Fruit fly (Drosophila melanogaster) whole organism, embryonic: ENCODE data around the gene CG15814.
A peak's percentile ranks its signal among the peaks of the same experiment; 100 is the strongest.

Source experiments
- Aef1 ChIP-seq: fragments of 200-800 bp; sonication (Bioruptor generic); IDR thresholded peaks from 3 replicates; pipeline ENCODE4 v1.3.6; 2022; ENCODE audit warnings: missing biosample characterization, missing genetic modification characterization
- Asciz ChIP-seq: fragments of 200-800 bp; sonication (Bioruptor generic); optimal IDR thresholded peaks from 2 replicates; lab custom pipeline; 2017; ENCODE audit warnings: missing biosample characterization, mild to moderate bottlenecking, missing genetic modification characterization, missing genetic modification reagents
- CG10267 ChIP-seq: fragments of 200-800 bp; sonication (Bioruptor generic); optimal IDR thresholded peaks from 2 replicates; lab custom pipeline; 2018; ENCODE audit warnings: missing biosample characterization, mild to moderate bottlenecking, missing genetic modification characterization, moderate library complexity
- CG13296 ChIP-seq: fragments of 200-800 bp; sonication (Bioruptor generic); optimal IDR thresholded peaks from 3 replicates; lab custom pipeline; 2018; ENCODE audit warnings: missing biosample characterization, mild to moderate bottlenecking, missing genetic modification characterization
- CG15011 ChIP-seq: fragments of 200-800 bp; sonication (Bioruptor generic); optimal IDR thresholded peaks from 3 replicates; lab custom pipeline; 2018; ENCODE audit warnings: missing biosample characterization, mild to moderate bottlenecking, missing genetic modification characterization
- CG15696 ChIP-seq: fragments of 200-800 bp; sonication (Bioruptor generic); optimal IDR thresholded peaks from 2 replicates; lab custom pipeline; 2019; ENCODE audit warnings: missing biosample characterization, mild to moderate bottlenecking, missing genetic modification characterization, moderate library complexity
- CG16815 ChIP-seq: fragments of 200-800 bp; sonication (Bioruptor generic); optimal IDR thresholded peaks from 3 replicates; lab custom pipeline; 2017; ENCODE audit warnings: missing biosample characterization, mild to moderate bottlenecking, missing genetic modification characterization
- CG17359 ChIP-seq: fragments of 200-800 bp; sonication (Bioruptor generic); optimal IDR thresholded peaks from 3 replicates; lab custom pipeline; 2018; ENCODE audit warnings: missing biosample characterization, mild to moderate bottlenecking, missing genetic modification characterization, moderate library complexity
- CG18764 ChIP-seq: fragments of 200-800 bp; sonication (Bioruptor generic); optimal IDR thresholded peaks from 3 replicates; lab custom pipeline; 2016; ENCODE audit warnings: missing biosample characterization, missing genetic modification characterization
- CG2120 ChIP-seq: fragments of 200-800 bp; sonication (Bioruptor generic); optimal IDR thresholded peaks from 3 replicates; lab custom pipeline; 2016; ENCODE audit warnings: missing biosample characterization, missing genetic modification characterization
- CG2199 ChIP-seq: fragments of 200-800 bp; sonication (Bioruptor generic); IDR thresholded peaks from 3 replicates; pipeline ENCODE4 v1.3.6; 2022; ENCODE audit warnings: missing biosample characterization, missing genetic modification characterization
- CG2678 ChIP-seq: fragments of 200-800 bp; sonication (Bioruptor generic); optimal IDR thresholded peaks from 3 replicates; lab custom pipeline; 2019; ENCODE audit warnings: missing biosample characterization, mild to moderate bottlenecking, missing genetic modification characterization, moderate library complexity
- CG2712 ChIP-seq: fragments of 200-800 bp; optimal IDR thresholded peaks from 3 replicates; lab custom pipeline; 2019; ENCODE audit warnings: missing biosample characterization, mild to moderate bottlenecking, missing genetic modification characterization, moderate library complexity
- CG30403 ChIP-seq: fragments of 200-800 bp; sonication (Bioruptor generic); optimal IDR thresholded peaks from 3 replicates; lab custom pipeline; 2016; ENCODE audit warnings: missing biosample characterization, missing genetic modification characterization
- CG31224 ChIP-seq: fragments of 200-800 bp; sonication (Bioruptor generic); IDR thresholded peaks from 2 replicates; pipeline ENCODE4 v1.3.6; 2022; ENCODE audit warnings: missing biosample characterization, missing genetic modification characterization
- CG43689 ChIP-seq: fragments of 200-800 bp; sonication (Bioruptor generic); IDR thresholded peaks from 2 replicates; pipeline ENCODE4 v1.3.6; 2022; ENCODE audit warnings: missing biosample characterization, missing genetic modification characterization
- CG6689 ChIP-seq: fragments of 200-800 bp; sonication (Bioruptor generic); IDR thresholded peaks from 2 replicates; pipeline ENCODE4 v1.3.6; 2022; ENCODE audit warnings: missing biosample characterization, missing genetic modification characterization
- CG6813 ChIP-seq: fragments of 200-800 bp; sonication (Bioruptor generic); optimal IDR thresholded peaks from 2 replicates; lab custom pipeline; 2017; ENCODE audit warnings: missing biosample characterization, missing genetic modification characterization, mild to moderate bottlenecking, moderate library complexity, missing genetic modification reagents
- CG7271 ChIP-seq: fragments of 200-800 bp; sonication (Bioruptor generic); optimal IDR thresholded peaks from 2 replicates; lab custom pipeline; 2018; ENCODE audit warnings: missing biosample characterization, mild to moderate bottlenecking, missing genetic modification characterization, moderate library complexity
- D19A ChIP-seq: fragments of 200-800 bp; optimal IDR thresholded peaks from 3 replicates; lab custom pipeline; 2019; ENCODE audit warnings: missing biosample characterization, mild to moderate bottlenecking, missing genetic modification characterization, moderate library complexity
- Dbx ChIP-seq: fragments of 200-800 bp; sonication (Bioruptor generic); IDR thresholded peaks from 3 replicates; pipeline ENCODE4 v1.3.6; 2022; ENCODE audit warnings: missing biosample characterization, missing genetic modification characterization
- Ets65A ChIP-seq: fragments of 200-800 bp; sonication (Bioruptor generic); peaks from one replicate; lab custom pipeline; 2016; ENCODE audit warnings: missing biosample characterization, missing genetic modification characterization
- Kr ChIP-seq: fragments of 200-800 bp; sonication (Bioruptor generic); optimal IDR thresholded peaks from 2 replicates; lab custom pipeline; 2017; ENCODE audit warnings: missing biosample characterization, mild to moderate bottlenecking, missing genetic modification characterization
- Lim3 ChIP-seq: fragments of 200-800 bp; sonication (Bioruptor generic); IDR thresholded peaks from 2 replicates; pipeline ENCODE4 v1.3.6; 2022; ENCODE audit warnings: missing biosample characterization, missing genetic modification characterization
- Myb ChIP-seq: fragments of 200-800 bp; sonication (Bioruptor generic); optimal IDR thresholded peaks from 2 replicates; lab custom pipeline; 2016; ENCODE audit warnings: missing biosample characterization, missing genetic modification characterization
- Six4 ChIP-seq: fragments of 200-800 bp; sonication (Bioruptor generic); optimal IDR thresholded peaks from 2 replicates; lab custom pipeline; 2016; ENCODE audit warnings: missing biosample characterization, missing genetic modification characterization
- Usf ChIP-seq: fragments of 200-800 bp; sonication (Bioruptor generic); optimal IDR thresholded peaks from 2 replicates; lab custom pipeline; 2017; ENCODE audit warnings: missing genotype, missing biosample characterization, missing genetic modification characterization
- ab ChIP-seq: fragments of 200-800 bp; sonication (Bioruptor generic); optimal IDR thresholded peaks from 2 replicates; lab custom pipeline; 2016; ENCODE audit warnings: missing biosample characterization, missing genetic modification characterization
- chif ChIP-seq, 2 experiments: fragments of 200-800 bp; sonication (Bioruptor generic); optimal IDR thresholded peaks; 3 replicates each; lab custom pipeline; 2016; ENCODE audit warnings: missing biosample characterization in 2 of 2, missing genetic modification characterization in 2 of 2
- chinmo ChIP-seq: fragments of 200-800 bp; sonication (Bioruptor generic); IDR thresholded peaks from 4 replicates; pipeline ENCODE4 v1.3.6; 2022; ENCODE audit warnings: missing biosample characterization, missing genetic modification characterization; ENCODE audit not compliant: partially characterized antibody
- grn ChIP-seq: fragments of 200-800 bp; sonication (Bioruptor generic); optimal IDR thresholded peaks from 3 replicates; lab custom pipeline; 2017; ENCODE audit warnings: missing biosample characterization, missing genetic modification characterization
- ind ChIP-seq: fragments of 200-800 bp; sonication (Bioruptor generic); optimal IDR thresholded peaks from 3 replicates; lab custom pipeline; 2016; ENCODE audit warnings: missing biosample characterization, missing genetic modification characterization
- insv ChIP-seq, 2 experiments: fragments of 200-800 bp; sonication (Bioruptor generic); optimal IDR thresholded peaks; 3 replicates each; lab custom pipeline; 2016 to 2018; ENCODE audit warnings: missing biosample characterization in 2 of 2, missing genetic modification characterization in 2 of 2
- jing ChIP-seq: fragments of 200-800 bp; sonication (Bioruptor generic); optimal IDR thresholded peaks from 2 replicates; lab custom pipeline; 2018; ENCODE audit warnings: missing biosample characterization, mild to moderate bottlenecking, missing genetic modification characterization
- jumu ChIP-seq: fragments of 200-800 bp; sonication (Bioruptor generic); optimal IDR thresholded peaks from 3 replicates; lab custom pipeline; 2016; ENCODE audit warnings: missing biosample characterization, missing genetic modification characterization
- kah ChIP-seq: fragments of 200-800 bp; sonication (Bioruptor generic); optimal IDR thresholded peaks from 2 replicates; lab custom pipeline; 2018; ENCODE audit warnings: missing biosample characterization, mild to moderate bottlenecking, missing genetic modification characterization
- kni ChIP-seq: fragments of 200-800 bp; sonication (Bioruptor generic); optimal IDR thresholded peaks from 3 replicates; lab custom pipeline; 2017; ENCODE audit warnings: mild to moderate bottlenecking, missing biosample characterization, missing genetic modification reagents, missing genetic modification characterization
- lov ChIP-seq, 2 experiments: fragments of 200-800 bp in 1 of 2; fragments of >200 bp in 1 of 2; sonication (Bioruptor generic) in 1 of 2; IDR thresholded peaks in 1 of 2; optimal IDR thresholded peaks in 1 of 2; 2 replicates in 1 of 2; 3 replicates in 1 of 2; pipeline versions ENCODE4 v1.3.6 to Lab custom; 2017 to 2022; ENCODE audit warnings: missing biosample characterization in 1 of 2, missing genetic modification characterization in 1 of 2
- nmo ChIP-seq: fragments of 200-800 bp; sonication (Bioruptor generic); optimal IDR thresholded peaks from 2 replicates; lab custom pipeline; 2018; ENCODE audit warnings: missing biosample characterization, mild to moderate bottlenecking, missing genetic modification characterization, moderate library complexity
- otp ChIP-seq: fragments of 200-800 bp; sonication (Bioruptor generic); IDR thresholded peaks from 3 replicates; pipeline ENCODE4, ENCODE4 v1.3.6; 2022; ENCODE audit warnings: missing biosample characterization, missing genetic modification characterization
- p53 ChIP-seq: fragments of 200-800 bp; sonication (Bioruptor generic); optimal IDR thresholded peaks from 2 replicates; lab custom pipeline; 2016; ENCODE audit warnings: missing biosample characterization, missing genetic modification characterization
- pita ChIP-seq: fragments of 200-800 bp; sonication (Bioruptor generic); optimal IDR thresholded peaks from 2 replicates; lab custom pipeline; 2017; ENCODE audit warnings: missing biosample characterization, mild to moderate bottlenecking, missing genetic modification characterization
- prd ChIP-seq, 3 experiments: fragments of >200 bp in 2 of 3; fragments of 200-800 bp in 1 of 3; sonication (Bioruptor generic) in 1 of 3; optimal IDR thresholded peaks in 2 of 3; IDR thresholded peaks in 1 of 3; 2 replicates in 2 of 3; 3 replicates in 1 of 3; pipeline versions ENCODE4 v1.3.6 to Lab custom; 2017 to 2022; ENCODE audit warnings: missing biosample characterization in 1 of 3, missing genetic modification characterization in 1 of 3
- sens ChIP-seq: fragments of 200-800 bp; sonication (Bioruptor generic); peaks from one replicate; lab custom pipeline; 2016; ENCODE audit warnings: missing biosample characterization, missing genetic modification characterization
- slp2 ChIP-seq: fragments of 200-800 bp; sonication (Bioruptor generic); optimal IDR thresholded peaks from 2 replicates; lab custom pipeline; 2016; ENCODE audit warnings: missing biosample characterization, missing genetic modification characterization
- sna ChIP-seq: fragments of 200-800 bp; sonication (Bioruptor generic); IDR thresholded peaks from 2 replicates; pipeline ENCODE4 v1.3.6; 2022; ENCODE audit warnings: missing biosample characterization, missing genetic modification characterization; ENCODE audit not compliant: partially characterized antibody
- tll ChIP-seq, 2 experiments: fragments of 200-800 bp in 1 of 2; fragments of >200 bp in 1 of 2; sonication (Bioruptor generic) in 1 of 2; optimal IDR thresholded peaks; 2 replicates each; lab custom pipeline; 2017 to 2019; ENCODE audit warnings: missing biosample characterization in 2 of 2, missing genetic modification characterization in 2 of 2, mild to moderate bottlenecking in 1 of 2, moderate library complexity in 1 of 2
- tx ChIP-seq: fragments of 200-800 bp; sonication (Bioruptor generic); optimal IDR thresholded peaks from 2 replicates; lab custom pipeline; 2016; ENCODE audit warnings: missing biosample characterization, missing genetic modification characterization
- unc-4 ChIP-seq: fragments of 200-800 bp; sonication (Bioruptor generic); IDR thresholded peaks from 2 replicates; pipeline ENCODE4 v1.3.6; 2022; ENCODE audit warnings: missing biosample characterization, missing genetic modification characterization; ENCODE audit not compliant: partially characterized antibody
- vvl ChIP-seq: fragments of 200-800 bp; sonication (Bioruptor generic); IDR thresholded peaks from 2 replicates; pipeline ENCODE4 v1.3.6; 2022; ENCODE audit warnings: missing biosample characterization, missing genetic modification characterization

Gene CG15814

DNA sequence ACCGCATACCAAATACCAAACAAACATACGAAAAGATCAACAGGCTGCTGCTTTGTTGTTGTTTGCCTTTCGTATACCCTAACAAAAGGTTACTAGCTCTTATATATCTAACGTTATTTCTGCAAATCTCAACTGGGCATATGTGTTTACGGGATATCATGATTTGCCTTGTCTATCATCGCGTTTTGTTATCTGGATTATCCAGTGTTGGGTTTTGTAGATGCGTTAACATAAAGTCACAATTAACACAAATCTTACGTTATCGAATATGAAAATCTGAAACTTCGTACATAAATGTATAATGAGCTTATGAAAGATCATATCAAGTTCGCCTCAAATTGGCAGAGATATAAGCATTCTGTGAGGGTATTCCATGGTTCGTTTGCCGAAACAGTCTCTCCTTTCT lies 19.9 kb downstream of the CG15814 start:
- TF ChIP-seq CG6813 (GFP tag; lab: Kevin White, UChicago) (peak; percentile 35), insv (GFP tag; optimal IDR thresholded peaks at IDR 0.05; lab: Kevin White, UChicago) (no peak), CG2199 (GFP tag; lab: Robert Waterston, UW) (0 out of 3 replicates have a peak, but pooled peaks have one; percentile 8), jing (GFP tag; lab: Kevin White, UChicago) (peak; percentile 2), nmo (GFP tag; lab: Kevin White, UChicago) (peak; percentile 35), Dbx (GFP tag; lab: Robert Waterston, UW) (no peak), CG43689 (GFP tag; lab: Robert Waterston, UW) (no peak), CG30403 (GFP tag; lab: Kevin White, UChicago) (peak; percentile 1), CG2678 (peak; percentile 28), Kr (GFP tag; lab: Kevin White, UChicago) (peak; percentile 63), sens (GFP tag; lab: Kevin White, UChicago) (peak; percentile 88), kni (GFP tag; lab: Kevin White, UChicago) (no peak), kah (GFP tag; lab: Kevin White, UChicago) (peak; percentile 25), CG7271 (tag; lab: Kevin White, UChicago) (no peak), tll (GFP tag; optimal IDR thresholded peaks at IDR 0.05; lab: Kevin White, UChicago) (peak; percentile 65 to 79), ind (GFP tag; lab: Kevin White, UChicago) (no peak), CG2120 (GFP tag; lab: Kevin White, UChicago) (peak; percentile 13), ab (GFP tag; lab: Kevin White, UChicago) (peak; percentile 28), slp2 (GFP tag; lab: Kevin White, UChicago) (peak; percentile 15), CG10267 (tag; lab: Kevin White, UChicago) (peak; percentile 38), CG13296 (GFP tag; lab: Kevin White, UChicago) (no peak), p53 (GFP tag; lab: Kevin White, UChicago) (no peak), CG16815 (GFP tag; lab: Kevin White, UChicago) (peak; percentile 12), CG18764 (GFP tag; lab: Kevin White, UChicago) (no peak), Myb (GFP tag; lab: Kevin White, UChicago) (peak; percentile 18), Ets65A (GFP tag; lab: Kevin White, UChicago) (peak; percentile 55), CG17359 (tag; lab: Kevin White, UChicago) (peak; percentile 17), pita (no peak), Usf (peak; percentile 22), CG31224 (no peak), vvl (no peak), jumu (GFP tag; lab: Kevin White, UChicago) (peak; percentile 7), sna (GFP tag; lab: Robert Waterston, UW) (no peak), Asciz (no peak), grn (no peak), unc-4 (GFP tag; lab: Robert Waterston, UW) (no peak), CG6689 (GFP tag; lab: Robert Waterston, UW) (no peak), Six4 (GFP tag; lab: Kevin White, UChicago) (no peak), prd (optimal IDR thresholded peaks at IDR 0.05; lab: Kevin White, UChicago) (no peak), prd (GFP tag; IDR thresholded peaks at IDR 0.05; lab: Robert Waterston, UW) (peak; percentile 19; the same call in 1 of the 3 replicates), chinmo (GFP tag; lab: Robert Waterston, UW) (no peak), Lim3 (GFP tag; lab: Robert Waterston, UW) (no peak), CG15011 (peak; percentile 33), lov (optimal IDR thresholded peaks at IDR 0.05; lab: Kevin White, UChicago) (no peak), lov (GFP tag; IDR thresholded peaks at IDR 0.05; lab: Robert Waterston, UW) (no peak), otp (GFP tag; lab: Robert Waterston, UW) (peak; percentile 40; the same call in 1 of the 3 replicates), tx (no peak), D19A (tag; lab: Kevin White, UChicago) (peak; percentile 99), chif (GFP tag; optimal IDR thresholded peaks at IDR 0.05; lab: Kevin White, UChicago) (peak in 1 of 2 experiments; percentile 28), Aef1 (GFP tag; lab: Robert Waterston, UW) (no peak), CG15696 (tag; lab: Kevin White, UChicago) (peak; percentile 64), CG2712 (tag; lab: Kevin White, UChicago) (peak; percentile 45)
